Worm (Caenorhabditis elegans) whole organism, young adult: ENCODE data around the gene swd-2.2.
A peak's percentile ranks its signal among the peaks of the same experiment; 100 is the strongest.

Experiments used
- B0261.1 ChIP-seq: sonication (generic microtip); optimal IDR thresholded peaks from 2 replicates; lab custom pipeline; 2016; ENCODE audit warnings: mild to moderate bottlenecking, missing genetic modification characterization, moderate library complexity, missing compliant biosample characterization
- C06A6.2 ChIP-seq: fragments of 200-800 bp; sonication (Bioruptor generic); conservative IDR thresholded peaks from 2 replicates; pipeline ENCODE4 v1.3.6; 2022; ENCODE audit warnings: missing genetic modification characterization, missing compliant biosample characterization
- C17E4.6 ChIP-seq: fragments of 200-800 bp; sonication (Bioruptor generic); IDR thresholded peaks from 2 replicates; pipeline ENCODE4 v1.3.6; 2022; ENCODE audit warnings: missing genetic modification reagents, missing genetic modification characterization, missing compliant biosample characterization
- F10E7.11 ChIP-seq: sonication (generic microtip); optimal IDR thresholded peaks from 2 replicates; lab custom pipeline; 2017; ENCODE audit warnings: mild to moderate bottlenecking, missing genetic modification characterization, moderate library complexity, missing compliant biosample characterization
- F37B4.10 ChIP-seq: fragments of 200-800 bp; sonication (Bioruptor generic); IDR thresholded peaks from 2 replicates; pipeline ENCODE4 v1.3.6; 2022; ENCODE audit warnings: missing genetic modification characterization, missing compliant biosample characterization
- F39B2.1 ChIP-seq: fragments of 200-800 bp; sonication (Bioruptor generic); IDR thresholded peaks from 2 replicates; pipeline ENCODE4 v1.3.6; 2022; ENCODE audit warnings: missing genetic modification reagents, missing genetic modification characterization, missing compliant biosample characterization
- K11D2.4 ChIP-seq: fragments of 200-800 bp; sonication (Bioruptor generic); IDR thresholded peaks from 2 replicates; pipeline ENCODE4 v1.3.6; 2022; ENCODE audit warnings: missing genetic modification reagents, missing genetic modification characterization, missing compliant biosample characterization
- T07F8.4 ChIP-seq: sonication (generic microtip); optimal IDR thresholded peaks from 2 replicates; lab custom pipeline; 2016; ENCODE audit warnings: mild to moderate bottlenecking, missing genetic modification characterization, moderate library complexity, missing compliant biosample characterization
- Y56A3A.18 ChIP-seq: fragments of 200-800 bp; sonication (Bioruptor generic); IDR thresholded peaks from 2 replicates; pipeline ENCODE4 v1.3.6; 2022; ENCODE audit warnings: missing genetic modification reagents, missing genetic modification characterization, missing compliant biosample characterization
- akir-1 ChIP-seq: fragments of 200-800 bp; sonication (Bioruptor generic); optimal IDR thresholded peaks from 2 replicates; lab custom pipeline; 2018; ENCODE audit warnings: mild to moderate bottlenecking, missing genetic modification characterization, moderate library complexity, missing compliant biosample characterization
- athp-1 ChIP-seq: sonication (generic microtip); optimal IDR thresholded peaks from 2 replicates; lab custom pipeline; 2017; ENCODE audit warnings: mild to moderate bottlenecking, missing genetic modification characterization, missing compliant biosample characterization
- attf-3 ChIP-seq: fragments of 200-800 bp; sonication (Bioruptor generic); conservative IDR thresholded peaks from 2 replicates; pipeline ENCODE4 v1.3.6; 2022; ENCODE audit warnings: missing genetic modification reagents, missing genetic modification characterization, missing compliant biosample characterization
- ceh-27 ChIP-seq: fragments of 200-800 bp; sonication (Bioruptor generic); optimal IDR thresholded peaks from 2 replicates; lab custom pipeline; 2018; ENCODE audit warnings: mild to moderate bottlenecking, missing genetic modification characterization, moderate library complexity, missing compliant biosample characterization
- ceh-58 ChIP-seq: fragments of 200-800 bp; sonication (Bioruptor generic); IDR thresholded peaks from 2 replicates; pipeline ENCODE4 v1.3.6; 2022; ENCODE audit warnings: missing genetic modification characterization, missing compliant biosample characterization
- ceh-91 ChIP-seq: fragments of 200-800 bp; sonication (Bioruptor generic); IDR thresholded peaks from 2 replicates; pipeline ENCODE4 v1.3.6; 2022; ENCODE audit warnings: missing genetic modification reagents, missing genetic modification characterization, missing compliant biosample characterization
- dox-1 ChIP-seq: fragments of 200-800 bp; sonication (Bioruptor generic); IDR thresholded peaks from 2 replicates; pipeline ENCODE4 v1.3.6; 2022; ENCODE audit warnings: missing genetic modification reagents, missing genetic modification characterization, missing compliant biosample characterization
- dpff-1 ChIP-seq: sonication (generic microtip); optimal IDR thresholded peaks from 2 replicates; lab custom pipeline; 2017; ENCODE audit warnings: mild to moderate bottlenecking, missing genetic modification characterization, missing compliant biosample characterization
- dpl-1 ChIP-seq: fragments of 150-350 bp; optimal IDR thresholded peaks from 2 replicates; lab custom pipeline; 2014; ENCODE audit warnings: missing biosample characterization, missing genetic modification reagents, missing genetic modification characterization
- efl-1 ChIP-seq: fragments of 150-350 bp; optimal IDR thresholded peaks from 2 replicates; lab custom pipeline; 2014; ENCODE audit warnings: missing biosample characterization, missing genetic modification reagents, missing genetic modification characterization
- egl-44 ChIP-seq: fragments of 200-800 bp; sonication (Bioruptor generic); IDR thresholded peaks from 2 replicates; pipeline ENCODE4 v1.3.6; 2022; ENCODE audit warnings: missing genetic modification reagents, missing genetic modification characterization, missing compliant biosample characterization
- fkh-3 ChIP-seq: sonication (generic microtip); optimal IDR thresholded peaks from 2 replicates; lab custom pipeline; 2016; ENCODE audit warnings: mild to moderate bottlenecking, missing genetic modification characterization, missing compliant biosample characterization
- him-1 ChIP-seq: sonication (generic microtip); optimal IDR thresholded peaks from 2 replicates; lab custom pipeline; 2016; ENCODE audit warnings: missing genotype, missing genetic modification reagents, missing genetic modification characterization, missing compliant biosample characterization
- hmg-20 ChIP-seq: fragments of 200-800 bp; sonication (Bioruptor generic); IDR thresholded peaks from 2 replicates; pipeline ENCODE4 v1.3.6; 2022; ENCODE audit warnings: missing genetic modification reagents, missing genetic modification characterization, missing compliant biosample characterization
- hrde-1 ChIP-seq: sonication (generic microtip); optimal IDR thresholded peaks from 2 replicates; lab custom pipeline; 2016; ENCODE audit warnings: missing genetic modification characterization, mild to moderate bottlenecking, missing compliant biosample characterization, moderate library complexity, missing genotype, missing genetic modification reagents, borderline replicate concordance
- hsf-1 ChIP-seq: fragments of 200-800 bp; sonication (Bioruptor generic); IDR thresholded peaks from 2 replicates; pipeline ENCODE4 v1.3.6; 2022; ENCODE audit warnings: missing genetic modification reagents, missing genetic modification characterization, missing compliant biosample characterization
- lin-26 ChIP-seq: fragments of 200-800 bp; sonication (Bioruptor generic); IDR thresholded peaks from 2 replicates; pipeline ENCODE4 v1.3.6; 2022; ENCODE audit warnings: missing genetic modification reagents, missing genetic modification characterization, missing compliant biosample characterization
- lsl-1 ChIP-seq: fragments of 200-800 bp; sonication (Bioruptor generic); optimal IDR thresholded peaks from 2 replicates; lab custom pipeline; 2018; ENCODE audit warnings: mild to moderate bottlenecking, missing genetic modification characterization, moderate library complexity, missing compliant biosample characterization
- madf-3 ChIP-seq: fragments of 200-800 bp; sonication (Bioruptor generic); IDR thresholded peaks from 2 replicates; pipeline ENCODE4 v1.3.6; 2022; ENCODE audit warnings: missing genetic modification reagents, missing genetic modification characterization, missing compliant biosample characterization
- madf-8 ChIP-seq: fragments of 200-800 bp; sonication (Bioruptor generic); conservative IDR thresholded peaks from 2 replicates; pipeline ENCODE4 v1.3.6; 2022; ENCODE audit warnings: missing genetic modification reagents, missing genetic modification characterization, missing compliant biosample characterization
- mcd-1 ChIP-seq: fragments of 200-800 bp; sonication (Bioruptor generic); IDR thresholded peaks from 2 replicates; pipeline ENCODE4 v1.3.6; 2022; ENCODE audit warnings: missing genetic modification reagents, missing genetic modification characterization, missing compliant biosample characterization
- mxl-1 ChIP-seq: sonication (generic microtip); optimal IDR thresholded peaks from 2 replicates; lab custom pipeline; 2016; ENCODE audit warnings: missing genetic modification characterization, missing compliant biosample characterization
- nfya-1 ChIP-seq: sonication (generic microtip); optimal IDR thresholded peaks from 2 replicates; lab custom pipeline; 2017; ENCODE audit warnings: antibody characterized with exemption, missing compliant biosample characterization, missing genetic modification characterization, borderline replicate concordance; ENCODE audit not compliant: insufficient read depth
- nfya-2 ChIP-seq: fragments of 200-800 bp; sonication (Bioruptor generic); IDR thresholded peaks from 2 replicates; pipeline ENCODE4 v1.3.6; 2022; ENCODE audit warnings: missing genetic modification reagents, missing genetic modification characterization, missing compliant biosample characterization
- nhr-27 ChIP-seq: fragments of 200-800 bp; sonication (Bioruptor generic); optimal IDR thresholded peaks from 2 replicates; lab custom pipeline; 2018; ENCODE audit warnings: mild to moderate bottlenecking, missing genetic modification characterization, moderate library complexity, missing compliant biosample characterization
- nhr-80 ChIP-seq: sonication (generic microtip); optimal IDR thresholded peaks from 2 replicates; lab custom pipeline; 2016; ENCODE audit warnings: missing genetic modification characterization, missing compliant biosample characterization
- pha-4 ChIP-seq: fragments of 150-350 bp; sonication (generic microtip); optimal IDR thresholded peaks from 2 replicates; lab custom pipeline; 2014; ENCODE audit warnings: missing biosample characterization, missing genetic modification reagents, missing genetic modification characterization
- rpc-1 ChIP-seq, 2 experiments: fragments of 150-350 bp in 1 of 2; sonication (generic microtip) in 1 of 2; optimal IDR thresholded peaks; 2 replicates each; lab custom pipeline; 2014 to 2018; ENCODE audit warnings: missing biosample characterization in 1 of 2, missing genetic modification characterization in 1 of 2, missing genetic modification reagents in 1 of 2, missing genotype in 1 of 2
- snpc-1.3 ChIP-seq: sonication (generic microtip); optimal IDR thresholded peaks from 2 replicates; lab custom pipeline; 2017; ENCODE audit warnings: missing genetic modification characterization, mild to moderate bottlenecking, missing compliant biosample characterization, antibody characterized with exemption, moderate library complexity, missing genotype, missing genetic modification reagents; ENCODE audit not compliant: insufficient read depth
- sptf-2 ChIP-seq: fragments of 200-800 bp; sonication (Bioruptor generic); optimal IDR thresholded peaks from 2 replicates; lab custom pipeline; 2018; ENCODE audit warnings: mild to moderate bottlenecking, missing genetic modification characterization, missing compliant biosample characterization
- tlf-1 ChIP-seq: fragments of 200-800 bp; sonication (Bioruptor generic); optimal IDR thresholded peaks from 2 replicates; lab custom pipeline; 2018; ENCODE audit warnings: mild to moderate bottlenecking, missing genetic modification characterization, missing compliant biosample characterization
- unc-130 ChIP-seq: sonication (generic microtip); optimal IDR thresholded peaks from 2 replicates; lab custom pipeline; 2016; ENCODE audit warnings: missing genetic modification reagents, missing genetic modification characterization, missing compliant biosample characterization
- xnd-1 ChIP-seq: sonication (generic microtip); optimal IDR thresholded peaks from 2 replicates; lab custom pipeline; 2016; ENCODE audit warnings: missing genotype, missing genetic modification reagents, missing genetic modification characterization, missing compliant biosample characterization
- zfh-2 ChIP-seq: fragments of 200-800 bp; sonication (Bioruptor generic); conservative IDR thresholded peaks from 2 replicates; pipeline ENCODE4 v1.3.6; 2022; ENCODE audit warnings: missing genetic modification reagents, missing genetic modification characterization, missing compliant biosample characterization
- ztf-25 ChIP-seq: fragments of 200-800 bp; sonication (Bioruptor generic); IDR thresholded peaks from 2 replicates; pipeline ENCODE4 v1.3.6; 2022; ENCODE audit warnings: missing genetic modification reagents, missing genetic modification characterization, missing compliant biosample characterization

Gene swd-2.2

ce11 chrIV:7800338-7800737 lies 26.1 kb downstream of the swd-2.2 start (continued):
- TF ChIP-seq C17E4.6 (GFP tag; lab: Robert Waterston, UW) (peak; percentile 74), B0261.1 (tag; lab: Kevin White, UChicago) (no peak), snpc-1.3 (peak; percentile 41), pha-4 (tag; lab: Kevin White, UChicago) (no peak), athp-1 (tag; lab: Kevin White, UChicago) (peak; percentile 80), efl-1 (GFP tag; lab: Kevin White, UChicago) (peak; percentile 41), ceh-91 (no peak), akir-1 (GFP tag; lab: Kevin White, UChicago) (no peak), sptf-2 (no peak), zfh-2 (GFP tag; lab: Robert Waterston, UW) (no peak), nfya-2 (no peak), nfya-1 (no peak), xnd-1 (tag; lab: Kevin White, UChicago) (peak; percentile 32), T07F8.4 (tag; lab: Kevin White, UChicago) (no peak), C06A6.2 (GFP tag; lab: Robert Waterston, UW) (no peak), him-1 (tag; lab: Kevin White, UChicago) (peak; percentile 24), Y56A3A.18 (GFP tag; lab: Robert Waterston, UW) (0 out of 2 replicates have a peak, but pooled peaks have one; percentile 47), ztf-25 (GFP tag; lab: Robert Waterston, UW) (no peak), rpc-1 (optimal IDR thresholded peaks at IDR 0.05; lab: Kevin White, UChicago) (no peak), rpc-1 (tag; optimal IDR thresholded peaks at IDR 0.05; lab: Kevin White, UChicago) (no peak), K11D2.4 (GFP tag; lab: Robert Waterston, UW) (no peak), F10E7.11 (tag; lab: Kevin White, UChicago) (no peak), fkh-3 (tag; lab: Kevin White, UChicago) (peak; percentile 65), nhr-80 (tag; lab: Kevin White, UChicago) (no peak), hsf-1 (GFP tag; lab: Robert Waterston, UW) (no peak; the same call in none of the 2 replicates), mcd-1 (GFP tag; lab: Robert Waterston, UW) (no peak), dpff-1 (tag; lab: Kevin White, UChicago) (no peak), lsl-1 (GFP tag; lab: Kevin White, UChicago) (peak; percentile 3), tlf-1 (GFP tag; lab: Kevin White, UChicago) (peak; percentile 43), hmg-20 (GFP tag; lab: Robert Waterston, UW) (peak; percentile 32; the same call in 1 of the 2 replicates), unc-130 (GFP tag; lab: Kevin White, UChicago) (peak; percentile 63), ceh-58 (no peak), F37B4.10 (no peak), lin-26 (GFP tag; lab: Robert Waterston, UW) (peak; percentile 66), dox-1 (no peak), madf-8 (no peak), madf-3 (GFP tag; lab: Robert Waterston, UW) (0 out of 2 replicates have a peak, but pooled peaks have one; percentile 60), nhr-27 (tag; lab: Kevin White, UChicago) (no peak), hrde-1 (tag; lab: Kevin White, UChicago) (peak; percentile 94), dpl-1 (no peak)
- TF ChIP-seq, all 124 proteins: peak for 28

ce11 chrIV:7803250-7803649 lies 29.0 kb downstream of the swd-2.2 start, which contains the start of gene C33H5.16:
Gene C33H5.16, minus strand, starts transcription at chrIV:7803350.
- TF ChIP-seq mxl-1 (tag; lab: Kevin White, UChicago), result no peak
- TF ChIP-seq egl-44 (GFP tag; lab: Robert Waterston, UW), result no peak
- TF ChIP-seq ceh-27 (GFP tag; lab: Kevin White, UChicago), result no peak
- no peak for TF ChIP-seq xnd-1 (tag; lab: Kevin White, UChicago)
- TF ChIP-seq T07F8.4 (tag; lab: Kevin White, UChicago), result no peak
- TF ChIP-seq attf-3 (GFP tag; lab: Robert Waterston, UW), result no peak
- no peak for TF ChIP-seq F39B2.1 (GFP tag; lab: Robert Waterston, UW)
